Worm (Caenorhabditis elegans) whole organism, early embryonic: ENCODE measurements around the gene ints-13.

Experiments used
- B0310.2 ChIP-seq: sonication (generic microtip); optimal IDR thresholded peaks from 2 replicates; lab custom pipeline; 2016; ENCODE audit warnings: mild to moderate bottlenecking, missing genetic modification characterization, missing compliant biosample characterization
- F13C5.2 ChIP-seq: sonication (generic microtip); optimal IDR thresholded peaks from 2 replicates; lab custom pipeline; 2017; ENCODE audit warnings: mild to moderate bottlenecking, missing genetic modification characterization, inconsistent platforms, missing compliant biosample characterization
- ama-1 ChIP-seq: fragments of 150-350 bp; optimal IDR thresholded peaks from 2 replicates; lab custom pipeline; 2014
- ets-7 ChIP-seq: sonication (generic microtip); optimal IDR thresholded peaks from 2 replicates; lab custom pipeline; 2016; ENCODE audit warnings: missing genotype, missing genetic modification characterization, missing compliant biosample characterization
- flt-1 ChIP-seq: fragments of 200-800 bp; sonication (Bioruptor generic); IDR thresholded peaks from 2 replicates; pipeline ENCODE4 v1.3.6; 2022; ENCODE audit warnings: missing genetic modification characterization, missing compliant biosample characterization
- hmbx-1 ChIP-seq: sonication (generic microtip); optimal IDR thresholded peaks from 2 replicates; lab custom pipeline; 2016; ENCODE audit warnings: mild to moderate bottlenecking, missing genetic modification characterization, missing compliant biosample characterization
- hmg-4 ChIP-seq: fragments of 200-800 bp; sonication (Bioruptor generic); optimal IDR thresholded peaks from 2 replicates; lab custom pipeline; 2018; ENCODE audit warnings: mild to moderate bottlenecking, missing genetic modification characterization, missing compliant biosample characterization
- hnd-1 ChIP-seq: sonication (generic microtip); optimal IDR thresholded peaks from 2 replicates; lab custom pipeline; 2016; ENCODE audit warnings: missing genetic modification characterization, missing compliant biosample characterization
- scrt-1 ChIP-seq: fragments of 200-800 bp; sonication (Bioruptor generic); IDR thresholded peaks from 2 replicates; pipeline ENCODE4 v1.3.6; 2022; ENCODE audit warnings: missing genetic modification characterization, missing compliant biosample characterization
- sea-1 ChIP-seq: fragments of 200-800 bp; sonication (Bioruptor generic); conservative IDR thresholded peaks from 2 replicates; pipeline ENCODE4 v1.3.6; 2022; ENCODE audit warnings: missing genetic modification characterization, missing compliant biosample characterization
- tbx-11 ChIP-seq: fragments of 200-800 bp; sonication (Bioruptor generic); IDR thresholded peaks from 2 replicates; pipeline ENCODE4 v1.3.6; 2022; ENCODE audit warnings: missing genetic modification characterization, missing compliant biosample characterization
- tbx-37 ChIP-seq: fragments of 200-800 bp; sonication (Bioruptor generic); conservative IDR thresholded peaks from 2 replicates; pipeline ENCODE4 v1.3.6; 2022; ENCODE audit warnings: missing genetic modification reagents, missing genetic modification characterization, missing compliant biosample characterization

- TF ChIP-seq ama-1 (lab: Kevin White, UChicago) (no peak), B0310.2 (tag; lab: Kevin White, UChicago) (no peak), F13C5.2 (tag; lab: Kevin White, UChicago) (no peak), hnd-1 (tag; lab: Kevin White, UChicago) (no peak), hmbx-1 (tag; lab: Kevin White, UChicago) (no peak), sea-1 (GFP tag; lab: Robert Waterston, UW) (no peak), ets-7 (no peak), flt-1 (GFP tag; lab: Robert Waterston, UW) (no peak), tbx-11 (no peak), tbx-37 (GFP tag; lab: Robert Waterston, UW) (no peak), scrt-1 (GFP tag; lab: Robert Waterston, UW) (no peak), hmg-4 (GFP tag; lab: Kevin White, UChicago) (no peak)
These were observed 51.1 kb downstream of the ints-13 start for ce11 chrIV:186110-186509.
